Fruit fly (Drosophila melanogaster): ENCODE data around the gene CG8838.
A peak's percentile ranks its signal among the peaks of the same experiment; 100 is the strongest.

The CG8838 gene

DNA sequence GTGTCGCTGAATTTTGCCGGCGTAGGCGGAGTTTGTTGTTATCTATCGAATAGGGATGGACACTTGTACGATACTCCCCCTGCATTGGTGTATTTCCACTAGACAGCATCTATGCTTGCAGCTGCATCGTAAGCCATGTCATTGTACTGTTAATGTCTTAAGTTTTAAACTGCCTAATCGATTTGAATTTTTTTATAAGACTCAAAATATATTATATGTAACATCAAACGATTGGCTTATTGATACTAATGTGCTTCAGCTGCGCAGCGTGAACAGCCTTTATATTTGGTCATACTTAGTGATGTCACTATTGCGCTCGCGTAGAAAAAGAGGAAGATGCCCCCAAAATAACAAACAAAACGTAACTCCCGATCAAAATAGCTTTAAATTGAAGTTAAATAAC lies 19.2 kb downstream of the CG8838 start, which contains the start of the genes CG9662 and Ptpa (continued):
- TF ChIP-seq Rfx (GFP tag; IDR thresholded peaks at IDR 0.05) (peak; percentile 89), CG16815 (GFP tag; optimal IDR thresholded peaks at IDR 0.05) (peak; percentile 84), crp (GFP tag; optimal IDR thresholded peaks at IDR 0.05) (peak in 1 of 2 experiments; percentile 42), CG8944 (GFP tag; optimal IDR thresholded peaks at IDR 0.05) (peak; percentile 78), zen (tag; optimal IDR thresholded peaks at IDR 0.05) (peak; percentile 84), Dbx (GFP tag; IDR thresholded peaks at IDR 0.05) (peak; percentile 93), scrt (GFP tag; optimal IDR thresholded peaks at IDR 0.05) (peak; percentile 39), Hr51 (GFP tag; optimal IDR thresholded peaks at IDR 0.05) (peak; percentile 66 to 80), sr (GFP tag; IDR thresholded peaks at IDR 0.05) (peak; percentile 59; the same call in 1 of the 3 replicates), CG17612 (GFP tag; IDR thresholded peaks at IDR 0.05) (no peak), nerfin-2 (GFP tag; IDR thresholded peaks at IDR 0.05; ENCODE audit: partially characterized antibody) (peak; percentile 79), Gug (GFP tag; IDR thresholded peaks at IDR 0.05) (peak; percentile 89), CG7928 (GFP tag; optimal IDR thresholded peaks at IDR 0.05) (peak; percentile 57), CG11093 (GFP tag; IDR thresholded peaks at IDR 0.05) (peak; percentile 75; the same call in 1 of the 3 replicates), emc (GFP tag; optimal IDR thresholded peaks at IDR 0.05) (peak; percentile 55), Oaz (GFP tag; IDR thresholded peaks at IDR 0.05) (peak; percentile 61), Nf-YA (GFP tag; IDR thresholded peaks at IDR 0.05) (peak; percentile 45; the same call in 1 of the 2 replicates), sima (GFP tag; optimal IDR thresholded peaks at IDR 0.05) (no peak), Fer2 (tag; optimal IDR thresholded peaks at IDR 0.05) (peak; percentile 69), sug (tag; optimal IDR thresholded peaks at IDR 0.05) (peak; percentile 78), Hmx (GFP tag; optimal IDR thresholded peaks at IDR 0.05) (peak; percentile 64), Opbp (GFP tag; IDR thresholded peaks at IDR 0.05; ENCODE audit: partially characterized antibody) (peak; percentile 77), nau (GFP tag; optimal IDR thresholded peaks at IDR 0.05) (no peak), zf30C (GFP tag; optimal IDR thresholded peaks at IDR 0.05) (no peak), jing (GFP tag; optimal IDR thresholded peaks at IDR 0.05) (peak; percentile 54), Elba2 (GFP tag; optimal IDR thresholded peaks at IDR 0.05) (peak; percentile 60), pho (GFP tag; optimal IDR thresholded peaks at IDR 0.05) (peak; percentile 91), Hsf (GFP tag; optimal IDR thresholded peaks at IDR 0.05) (peak; percentile 91)

DNA sequence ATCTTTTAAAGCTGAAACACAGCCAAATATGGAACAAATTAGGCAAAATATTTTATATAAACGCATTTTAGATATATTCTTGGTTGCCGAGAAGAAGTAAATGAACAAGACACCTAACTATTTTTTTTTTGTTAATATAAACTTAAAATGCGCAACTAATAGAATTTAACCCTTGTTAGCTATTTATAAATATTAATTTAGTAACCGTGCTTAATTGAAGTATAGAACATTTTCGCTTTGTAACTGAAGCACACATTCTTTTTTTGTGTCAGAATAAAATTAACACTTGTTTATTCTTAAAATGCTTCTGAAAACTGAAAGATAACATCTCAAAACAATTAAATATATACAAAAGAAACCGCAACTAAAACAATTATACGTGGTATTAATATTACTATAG lies 30.2 kb downstream of the CG8838 start, which contains the start of gene Sfp23F:
Gene Sfp23F, minus strand, starts transcription at position 101 of the 400 bp plus-strand sequence.
- TF ChIP-seq Vsx1 (GFP tag; optimal IDR thresholded peaks at IDR 0.05) (no peak), CG9797 (GFP tag; optimal IDR thresholded peaks at IDR 0.05) (no peak), CG14014 (GFP tag; IDR thresholded peaks at IDR 0.05) (no peak), CG9727 (GFP tag; optimal IDR thresholded peaks at IDR 0.05) (no peak), CG31441 (GFP tag; IDR thresholded peaks at IDR 0.05) (no peak), CG11504 (tag; optimal IDR thresholded peaks at IDR 0.05) (no peak), gce (GFP tag; IDR thresholded peaks at IDR 0.05) (no peak), eve (GFP tag; optimal IDR thresholded peaks at IDR 0.05) (no peak), chif (GFP tag; optimal IDR thresholded peaks at IDR 0.05) (no peak), gcm (GFP tag; optimal IDR thresholded peaks at IDR 0.05) (no peak), salm (tag; optimal IDR thresholded peaks at IDR 0.05) (no peak), CG6765 (GFP tag; optimal IDR thresholded peaks at IDR 0.05) (no peak)

Data from whole organism, embryonic.